Worm (Caenorhabditis elegans) whole organism, midembryonic: Measurements from ENCODE around the gene abt-1.

Experiments used
- T22C8.4 ChIP-seq: fragments of 200-800 bp; sonication (Bioruptor generic); IDR thresholded peaks from 2 replicates; pipeline ENCODE4 v1.3.6; 2022; ENCODE audit warnings: missing genetic modification characterization, missing compliant biosample characterization
- cog-1 ChIP-seq: sonication (generic microtip); optimal IDR thresholded peaks from 2 replicates; lab custom pipeline; 2016; ENCODE audit warnings: missing genetic modification characterization, missing compliant biosample characterization
- flt-1 ChIP-seq: fragments of 200-800 bp; sonication (Bioruptor generic); IDR thresholded peaks from 2 replicates; pipeline ENCODE4 v1.3.6; 2022; ENCODE audit warnings: missing genetic modification characterization, missing compliant biosample characterization
- klf-2 ChIP-seq: fragments of 200-800 bp; sonication (Bioruptor generic); conservative IDR thresholded peaks from 2 replicates; pipeline ENCODE4 v1.3.6; 2022; ENCODE audit warnings: missing genetic modification reagents, missing genetic modification characterization, missing compliant biosample characterization
- med-1 ChIP-seq: sonication (generic microtip); optimal IDR thresholded peaks from 2 replicates; lab custom pipeline; 2017; ENCODE audit warnings: missing genetic modification characterization, mild to moderate bottlenecking, missing compliant biosample characterization, antibody characterized with exemption, missing genetic modification reagents; ENCODE audit not compliant: insufficient read depth
- ref-1 ChIP-seq: fragments of 200-800 bp; sonication (Bioruptor generic); conservative IDR thresholded peaks from 2 replicates; pipeline ENCODE4 v1.3.6; 2022; ENCODE audit warnings: missing genetic modification reagents, missing genetic modification characterization, missing compliant biosample characterization
- tab-1 ChIP-seq: fragments of 200-800 bp; sonication (Bioruptor generic); IDR thresholded peaks from 2 replicates; pipeline ENCODE4 v1.3.6; 2022; ENCODE audit warnings: missing genetic modification characterization, missing compliant biosample characterization
- ztf-23 ChIP-seq: fragments of 200-800 bp; sonication (Bioruptor generic); IDR thresholded peaks from 2 replicates; pipeline ENCODE4 v1.3.6; 2022; ENCODE audit warnings: missing genetic modification reagents, missing genetic modification characterization, missing compliant biosample characterization
- ztf-29 ChIP-seq: fragments of 200-800 bp; sonication (Bioruptor generic); IDR thresholded peaks from 2 replicates; pipeline ENCODE4 v1.3.6; 2022; ENCODE audit warnings: missing genetic modification reagents, missing genetic modification characterization, missing compliant biosample characterization

abt-1 gene

ce11 chrIV:10242458-10243123, 27.9 kb upstream of the abt-1 start:
- TF ChIP-seq ztf-23 = no peak
- no peak for TF ChIP-seq tab-1 (GFP tag; lab: Robert Waterston, UW)
- no peak for TF ChIP-seq klf-2 (GFP tag; lab: Robert Waterston, UW)
- no peak for TF ChIP-seq flt-1 (GFP tag; lab: Robert Waterston, UW)
- TF ChIP-seq ref-1 = no peak
- TF ChIP-seq T22C8.4 = no peak
- no peak for TF ChIP-seq ztf-29 (GFP tag; lab: Robert Waterston, UW)
- TF ChIP-seq med-1 = no peak
- no peak for TF ChIP-seq cog-1 (tag; lab: Kevin White, UChicago)

ce11 chrIV:10241659-10242058, 26.9 kb upstream of the abt-1 start, which contains the start of gene lipl-7:
lipl-7 (minus strand) TSS chrIV:10241823.
- TF ChIP-seq med-1 (no peak), cog-1 (tag; lab: Kevin White, UChicago) (no peak), ref-1 (no peak), flt-1 (GFP tag; lab: Robert Waterston, UW) (no peak), ztf-23 (no peak), T22C8.4 (no peak), klf-2 (GFP tag; lab: Robert Waterston, UW) (no peak), ztf-29 (GFP tag; lab: Robert Waterston, UW) (no peak), tab-1 (GFP tag; lab: Robert Waterston, UW) (no peak)

DNA sequence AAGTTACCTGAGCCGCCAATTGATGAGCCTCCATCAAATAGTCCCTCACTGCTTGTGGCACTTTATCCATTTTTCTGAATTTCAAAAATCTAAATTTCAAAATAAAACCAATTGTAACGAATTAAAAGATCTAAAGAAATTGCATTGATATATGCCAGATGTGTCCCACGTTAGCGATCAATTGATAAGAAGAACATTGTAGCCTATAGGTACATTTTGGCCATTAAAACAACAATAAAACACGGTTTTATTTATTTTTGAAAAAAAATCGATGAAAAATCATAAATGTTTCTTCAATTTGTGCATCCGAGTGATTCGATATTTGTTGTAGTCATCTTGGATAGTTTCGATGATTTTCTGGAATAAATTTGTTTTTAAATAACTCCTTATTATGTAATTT, 24.3 kb upstream of the abt-1 start, which contains the start of gene ech-8:
TSS of gene ech-8 (minus strand) at position 132 of the 400 bp plus-strand sequence.
- TF ChIP-seq cog-1 (tag; lab: Kevin White, UChicago) (no peak), tab-1 (GFP tag; lab: Robert Waterston, UW) (no peak), flt-1 (GFP tag; lab: Robert Waterston, UW) (no peak), klf-2 (GFP tag; lab: Robert Waterston, UW) (no peak), ztf-29 (GFP tag; lab: Robert Waterston, UW) (no peak), ztf-23 (no peak), T22C8.4 (no peak), med-1 (no peak), ref-1 (no peak)

DNA sequence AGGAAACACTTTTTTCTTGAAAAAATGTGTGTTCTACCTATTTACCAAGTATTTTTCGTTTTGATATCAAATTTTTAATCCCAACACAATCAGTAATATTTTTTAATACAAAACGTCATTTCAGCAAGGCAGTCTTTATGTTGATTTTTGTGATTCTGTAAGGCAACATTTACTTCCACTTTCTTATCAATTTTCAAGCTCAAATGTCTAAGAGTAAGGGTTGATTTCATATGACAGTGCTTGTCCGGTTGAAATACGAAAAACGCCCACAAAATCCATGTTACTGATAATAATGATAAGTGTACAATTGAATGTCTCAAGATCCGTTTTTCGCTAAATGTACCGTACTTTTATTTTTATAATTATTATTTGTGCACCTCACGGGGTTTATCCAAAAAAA, 21.4 kb upstream of the abt-1 start:
- no peak for TF ChIP-seq ztf-23

DNA sequence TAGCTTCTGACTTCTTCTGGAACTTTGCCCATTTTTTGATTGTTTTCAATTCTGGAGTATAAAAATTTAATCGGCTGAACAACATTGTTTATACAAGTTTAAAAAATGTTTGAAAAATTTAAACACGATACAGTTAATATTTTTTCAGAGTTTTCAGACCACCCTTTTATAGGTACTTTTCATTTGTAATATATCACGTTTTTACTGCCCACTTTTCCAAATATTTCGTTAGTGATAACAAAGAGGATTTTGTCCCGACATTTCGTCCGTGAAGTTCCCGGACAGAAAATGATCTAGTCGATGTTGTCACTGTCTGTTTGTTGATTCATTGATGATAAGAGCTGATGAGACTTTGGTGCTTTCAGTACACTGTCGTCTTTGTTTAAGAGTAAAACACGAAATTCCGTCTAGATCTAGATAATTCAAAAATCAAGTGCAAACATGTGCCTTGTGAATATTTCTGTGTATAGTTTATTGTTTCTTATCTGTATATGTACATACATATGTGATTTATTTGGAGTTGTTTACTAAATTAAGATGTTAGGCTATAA, 20.6 kb upstream of the abt-1 start, which contains the start of gene ech-9:
TSS of gene ech-9 (minus strand) at position 51 of the 551 bp plus-strand sequence.
- TF ChIP-seq flt-1 (GFP tag; lab: Robert Waterston, UW) = no peak
- TF ChIP-seq ztf-29 (GFP tag; lab: Robert Waterston, UW) = no peak
- no peak for TF ChIP-seq cog-1 (tag; lab: Kevin White, UChicago)
- TF ChIP-seq med-1 = no peak
- no peak for TF ChIP-seq ref-1
- no peak for TF ChIP-seq T22C8.4
- no peak for TF ChIP-seq klf-2 (GFP tag; lab: Robert Waterston, UW)
- no peak for TF ChIP-seq ztf-23
- TF ChIP-seq tab-1 (GFP tag; lab: Robert Waterston, UW) = no peak

ce11 chrIV:10232456-10232855, 17.7 kb upstream of the abt-1 start, which contains the start of gene F01G10.4:
F01G10.4 (minus strand) TSS chrIV:10232556.
- no peak for TF ChIP-seq ztf-23
- TF ChIP-seq cog-1 (tag; lab: Kevin White, UChicago) = no peak
- no peak for TF ChIP-seq ref-1
- no peak for TF ChIP-seq med-1
- TF ChIP-seq T22C8.4 = no peak
- no peak for TF ChIP-seq flt-1 (GFP tag; lab: Robert Waterston, UW)
- no peak for TF ChIP-seq ztf-29 (GFP tag; lab: Robert Waterston, UW)
- no peak for TF ChIP-seq tab-1 (GFP tag; lab: Robert Waterston, UW)
- no peak for TF ChIP-seq klf-2 (GFP tag; lab: Robert Waterston, UW)

- TF ChIP-seq tab-1 (GFP tag; lab: Robert Waterston, UW) (no peak), klf-2 (GFP tag; lab: Robert Waterston, UW) (no peak), med-1 (no peak)
Measured at ce11 chrIV:10230971-10231370, 16.3 kb upstream of the abt-1 start, which contains the start of gene F01G10.5. F01G10.5 (minus strand) TSS chrIV:10231071.

DNA sequence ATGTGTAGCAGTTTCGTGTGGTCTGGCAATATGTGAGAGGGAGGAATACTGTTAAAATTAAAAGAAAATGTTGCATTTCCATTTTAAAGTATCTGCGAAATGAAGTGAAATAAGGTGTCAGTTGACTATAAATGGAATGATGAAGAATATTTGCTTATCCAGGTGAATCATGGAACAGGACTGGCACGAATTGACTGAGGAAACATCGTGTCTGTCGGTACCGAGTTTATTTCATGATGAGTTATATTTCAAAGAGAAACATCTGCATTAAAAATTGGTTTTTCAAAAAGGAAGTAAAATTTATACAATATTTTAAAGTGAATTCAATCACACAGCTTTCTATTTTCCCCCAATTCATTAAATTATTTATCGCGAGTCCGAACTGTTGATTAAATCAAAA, 12.8 kb upstream of the abt-1 start, which contains the start of gene F01G10.6:
TSS of gene F01G10.6 (minus strand) at position 101 of the 400 bp plus-strand sequence.
- TF ChIP-seq ztf-29 (GFP tag; lab: Robert Waterston, UW) (no peak), tab-1 (GFP tag; lab: Robert Waterston, UW) (no peak), cog-1 (tag; lab: Kevin White, UChicago) (no peak), ref-1 (no peak), T22C8.4 (no peak), flt-1 (GFP tag; lab: Robert Waterston, UW) (no peak), med-1 (no peak), klf-2 (GFP tag; lab: Robert Waterston, UW) (no peak), ztf-23 (no peak)

DNA sequence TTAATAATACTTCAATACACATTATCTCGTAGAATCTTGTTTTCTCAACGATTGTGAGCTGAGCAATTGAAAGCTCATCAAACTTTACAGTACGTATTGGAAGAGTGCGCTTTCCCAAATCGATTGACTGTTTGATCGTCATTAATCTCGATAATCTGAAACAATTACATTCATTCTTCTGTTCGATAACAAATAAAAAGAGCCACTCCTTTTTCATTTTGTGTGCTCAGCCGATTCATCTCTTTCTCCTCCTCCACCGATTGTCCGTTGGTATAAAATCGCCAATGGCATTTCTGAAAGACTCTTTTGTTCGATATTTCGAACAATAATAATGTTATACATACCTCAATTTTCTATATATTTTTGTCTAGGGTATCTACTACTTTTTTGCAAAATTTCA, 9.0 kb upstream of the abt-1 start, which contains the start of gene nas-12:
TSS of gene nas-12 (plus strand) at position 301 of the 400 bp plus-strand sequence.
- no peak for TF ChIP-seq tab-1 (GFP tag; lab: Robert Waterston, UW)
- no peak for TF ChIP-seq med-1
- no peak for TF ChIP-seq ref-1
- TF ChIP-seq ztf-23 = no peak
- no peak for TF ChIP-seq flt-1 (GFP tag; lab: Robert Waterston, UW)
- TF ChIP-seq cog-1 (tag; lab: Kevin White, UChicago) = no peak
- TF ChIP-seq klf-2 (GFP tag; lab: Robert Waterston, UW) = no peak
- TF ChIP-seq T22C8.4 = no peak
- TF ChIP-seq ztf-29 (GFP tag; lab: Robert Waterston, UW) = no peak

DNA sequence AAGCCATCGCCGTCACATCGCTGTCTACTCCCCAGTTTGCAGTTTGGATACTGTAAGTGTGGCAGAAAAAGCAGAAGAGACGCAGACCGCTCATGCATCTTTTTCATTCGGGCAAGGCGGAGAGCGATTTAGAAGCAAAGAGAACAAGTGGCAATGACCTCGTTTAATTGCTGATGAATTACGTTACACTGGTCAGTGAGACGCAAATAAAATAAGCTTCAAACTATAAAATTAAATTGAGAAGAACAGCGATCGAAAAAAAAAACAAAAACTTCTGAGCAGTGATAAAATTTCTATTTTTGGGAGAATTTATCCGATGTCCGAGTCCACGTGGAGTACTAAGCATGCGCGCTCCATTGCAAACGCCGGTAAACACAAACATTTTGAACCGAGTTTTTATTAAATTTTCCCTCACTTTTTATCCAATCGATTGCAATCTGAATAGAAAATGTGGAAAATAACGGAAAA, 7.4 kb upstream of the abt-1 start, which contains the start of gene C24F3.2:
TSS of gene C24F3.2 (plus strand) at position 418 of the 468 bp plus-strand sequence.
- no peak for TF ChIP-seq ztf-23
- TF ChIP-seq cog-1 (tag; lab: Kevin White, UChicago) = peak; percentile 58
- TF ChIP-seq ztf-29 (GFP tag; lab: Robert Waterston, UW) = 0 out of 2 replicates have a peak, but pooled peaks have one; percentile 44
